Worm (Caenorhabditis elegans) whole organism, young adult: ENCODE measurements around the gene npax-1.
A peak's percentile ranks its signal among the peaks of the same experiment; 100 is the strongest.

Experiments used
- B0035.1 ChIP-seq: sonication (generic microtip); optimal IDR thresholded peaks from 2 replicates; lab custom pipeline; 2016; ENCODE audit warnings: missing genetic modification characterization, mild to moderate bottlenecking, missing compliant biosample characterization, missing genotype, missing genetic modification reagents
- C17E4.6 ChIP-seq: fragments of 200-800 bp; sonication (Bioruptor generic); IDR thresholded peaks from 2 replicates; pipeline ENCODE4 v1.3.6; 2022; ENCODE audit warnings: missing genetic modification reagents, missing genetic modification characterization, missing compliant biosample characterization
- F23B12.7 ChIP-seq: sonication (generic microtip); optimal IDR thresholded peaks from 2 replicates; lab custom pipeline; 2017; ENCODE audit warnings: missing genetic modification characterization, mild to moderate bottlenecking, missing compliant biosample characterization, antibody characterized with exemption, moderate library complexity; ENCODE audit not compliant: insufficient read depth
- F39B2.1 ChIP-seq: fragments of 200-800 bp; sonication (Bioruptor generic); IDR thresholded peaks from 2 replicates; pipeline ENCODE4 v1.3.6; 2022; ENCODE audit warnings: missing genetic modification reagents, missing genetic modification characterization, missing compliant biosample characterization
- F55B11.4 ChIP-seq: sonication (generic microtip); optimal IDR thresholded peaks from 2 replicates; lab custom pipeline; 2016; ENCODE audit warnings: missing compliant biosample characterization, missing genetic modification characterization, borderline replicate concordance; ENCODE audit not compliant: insufficient read depth
- F57C9.4 ChIP-seq: sonication (generic microtip); optimal IDR thresholded peaks from 2 replicates; lab custom pipeline; 2017; ENCODE audit warnings: mild to moderate bottlenecking, missing genetic modification characterization, missing compliant biosample characterization
- K12H6.12 ChIP-seq: fragments of 200-800 bp; sonication (Bioruptor generic); optimal IDR thresholded peaks from 2 replicates; lab custom pipeline; 2018; ENCODE audit warnings: mild to moderate bottlenecking, missing genetic modification characterization, missing compliant biosample characterization
- T07F8.4 ChIP-seq: sonication (generic microtip); optimal IDR thresholded peaks from 2 replicates; lab custom pipeline; 2016; ENCODE audit warnings: mild to moderate bottlenecking, missing genetic modification characterization, moderate library complexity, missing compliant biosample characterization
- Y53G8AR.9 ChIP-seq: fragments of 200-800 bp; sonication (Bioruptor generic); conservative IDR thresholded peaks from 2 replicates; pipeline ENCODE4 v1.3.6; 2022; ENCODE audit warnings: missing genetic modification reagents, missing genetic modification characterization, missing compliant biosample characterization
- akir-1 ChIP-seq: fragments of 200-800 bp; sonication (Bioruptor generic); optimal IDR thresholded peaks from 2 replicates; lab custom pipeline; 2018; ENCODE audit warnings: mild to moderate bottlenecking, missing genetic modification characterization, moderate library complexity, missing compliant biosample characterization
- ama-1 ChIP-seq, 3 experiments: fragments of 150-350 bp in 1 of 3; sonication (generic microtip) in 2 of 3; optimal IDR thresholded peaks; 2 replicates each; lab custom pipeline; 2014 to 2018; ENCODE audit warnings: missing biosample characterization in 2 of 3, missing genetic modification characterization in 2 of 3, missing genetic modification reagents in 2 of 3
- aptf-2 ChIP-seq: fragments of 200-800 bp; sonication (Bioruptor generic); conservative IDR thresholded peaks from 2 replicates; pipeline ENCODE4 v1.3.6; 2022; ENCODE audit warnings: missing genetic modification reagents, missing genetic modification characterization, missing compliant biosample characterization
- cebp-1 ChIP-seq, 2 experiments: fragments of 200-800 bp in 1 of 2; sonication (Bioruptor generic) in 1 of 2; sonication (generic microtip) in 1 of 2; IDR thresholded peaks in 1 of 2; optimal IDR thresholded peaks in 1 of 2; 2 replicates each; pipeline versions ENCODE4 v1.3.6 to Lab custom; 2017 to 2022; ENCODE audit warnings: missing compliant biosample characterization in 2 of 2, missing genetic modification characterization in 2 of 2, mild to moderate bottlenecking in 1 of 2, missing genetic modification reagents in 1 of 2, moderate library complexity in 1 of 2
- ceh-40 ChIP-seq: fragments of 200-800 bp; sonication (Bioruptor generic); IDR thresholded peaks from 2 replicates; pipeline ENCODE4 v1.3.6; 2022; ENCODE audit warnings: missing genetic modification characterization, missing compliant biosample characterization
- chd-7 ChIP-seq: sonication (generic microtip); optimal IDR thresholded peaks from 2 replicates; lab custom pipeline; 2016; ENCODE audit warnings: mild to moderate bottlenecking, missing genetic modification characterization, moderate library complexity, missing compliant biosample characterization
- dpff-1 ChIP-seq: sonication (generic microtip); optimal IDR thresholded peaks from 2 replicates; lab custom pipeline; 2017; ENCODE audit warnings: mild to moderate bottlenecking, missing genetic modification characterization, missing compliant biosample characterization
- egl-44 ChIP-seq: fragments of 200-800 bp; sonication (Bioruptor generic); IDR thresholded peaks from 2 replicates; pipeline ENCODE4 v1.3.6; 2022; ENCODE audit warnings: missing genetic modification reagents, missing genetic modification characterization, missing compliant biosample characterization
- hlh-12 ChIP-seq: sonication (generic microtip); optimal IDR thresholded peaks from 2 replicates; lab custom pipeline; 2016; ENCODE audit warnings: missing genetic modification characterization, missing compliant biosample characterization
- hsf-1 ChIP-seq: fragments of 200-800 bp; sonication (Bioruptor generic); IDR thresholded peaks from 2 replicates; pipeline ENCODE4 v1.3.6; 2022; ENCODE audit warnings: missing genetic modification reagents, missing genetic modification characterization, missing compliant biosample characterization
- lag-1 ChIP-seq: fragments of 200-800 bp; sonication (Bioruptor generic); IDR thresholded peaks from 2 replicates; pipeline ENCODE4 v1.3.6; 2022; ENCODE audit warnings: missing genetic modification reagents, missing genetic modification characterization, missing compliant biosample characterization
- let-607 ChIP-seq, 2 experiments: fragments of 200-800 bp in 1 of 2; sonication (Bioruptor generic) in 1 of 2; sonication (generic microtip) in 1 of 2; optimal IDR thresholded peaks; 2 replicates each; lab custom pipeline; 2016 to 2018; ENCODE audit warnings: mild to moderate bottlenecking in 2 of 2, missing compliant biosample characterization in 2 of 2, missing genetic modification characterization in 2 of 2, moderate library complexity in 2 of 2, missing genotype in 1 of 2
- lin-35 ChIP-seq, 3 experiments: fragments of 150-350 bp in 2 of 3; sonication (generic microtip) in 1 of 3; optimal IDR thresholded peaks; 2 replicates each; lab custom pipeline; 2014 to 2018; ENCODE audit warnings: missing biosample characterization in 3 of 3, missing genetic modification characterization in 3 of 3, missing genetic modification reagents in 3 of 3
- lin-40 ChIP-seq: sonication (generic microtip); optimal IDR thresholded peaks from 2 replicates; lab custom pipeline; 2016; ENCODE audit warnings: missing genetic modification characterization, mild to moderate bottlenecking, missing compliant biosample characterization, missing genotype, missing genetic modification reagents
- madf-3 ChIP-seq: fragments of 200-800 bp; sonication (Bioruptor generic); IDR thresholded peaks from 2 replicates; pipeline ENCODE4 v1.3.6; 2022; ENCODE audit warnings: missing genetic modification reagents, missing genetic modification characterization, missing compliant biosample characterization
- mcd-1 ChIP-seq: fragments of 200-800 bp; sonication (Bioruptor generic); IDR thresholded peaks from 2 replicates; pipeline ENCODE4 v1.3.6; 2022; ENCODE audit warnings: missing genetic modification reagents, missing genetic modification characterization, missing compliant biosample characterization
- mel-28 ChIP-seq: sonication (generic microtip); optimal IDR thresholded peaks from 2 replicates; lab custom pipeline; 2016; ENCODE audit warnings: borderline replicate concordance, mild to moderate bottlenecking, missing genetic modification characterization, missing compliant biosample characterization
- nhr-120 ChIP-seq: fragments of 200-800 bp; sonication (Bioruptor generic); IDR thresholded peaks from 2 replicates; pipeline ENCODE4 v1.3.6; 2022; ENCODE audit warnings: missing genetic modification characterization, missing compliant biosample characterization
- nhr-27 ChIP-seq: fragments of 200-800 bp; sonication (Bioruptor generic); optimal IDR thresholded peaks from 2 replicates; lab custom pipeline; 2018; ENCODE audit warnings: mild to moderate bottlenecking, missing genetic modification characterization, moderate library complexity, missing compliant biosample characterization
- nhr-80 ChIP-seq: sonication (generic microtip); optimal IDR thresholded peaks from 2 replicates; lab custom pipeline; 2016; ENCODE audit warnings: missing genetic modification characterization, missing compliant biosample characterization
- pbrm-1 ChIP-seq: fragments of 200-800 bp; sonication (Bioruptor generic); IDR thresholded peaks from 2 replicates; pipeline ENCODE4 v1.3.6; 2022; ENCODE audit warnings: missing genetic modification reagents, missing genetic modification characterization, missing compliant biosample characterization
- rcor-1 ChIP-seq: fragments of 200-800 bp; sonication (Bioruptor generic); IDR thresholded peaks from 2 replicates; pipeline ENCODE4 v1.3.6; 2022; ENCODE audit warnings: missing genetic modification reagents, missing genetic modification characterization, missing compliant biosample characterization
- rpc-1 ChIP-seq, 2 experiments: fragments of 150-350 bp in 1 of 2; sonication (generic microtip) in 1 of 2; optimal IDR thresholded peaks; 2 replicates each; lab custom pipeline; 2014 to 2018; ENCODE audit warnings: missing biosample characterization in 1 of 2, missing genetic modification characterization in 1 of 2, missing genetic modification reagents in 1 of 2, missing genotype in 1 of 2
- snpc-1.1 ChIP-seq: sonication (generic microtip); optimal IDR thresholded peaks from 2 replicates; lab custom pipeline; 2017; ENCODE audit warnings: missing genetic modification characterization, mild to moderate bottlenecking, missing compliant biosample characterization, antibody characterized with exemption, moderate library complexity, missing genotype, missing genetic modification reagents; ENCODE audit not compliant: insufficient read depth
- tbx-9 ChIP-seq: sonication (generic microtip); optimal IDR thresholded peaks from 2 replicates; lab custom pipeline; 2016; ENCODE audit warnings: borderline replicate concordance, missing genetic modification characterization, inconsistent platforms, missing compliant biosample characterization
- tlf-1 ChIP-seq: fragments of 200-800 bp; sonication (Bioruptor generic); optimal IDR thresholded peaks from 2 replicates; lab custom pipeline; 2018; ENCODE audit warnings: mild to moderate bottlenecking, missing genetic modification characterization, missing compliant biosample characterization

Gene npax-1

ce11 chrII:7352507-7352906 is 21.4 kb upstream of the npax-1 start, which contains the start of gene hsp-4:
Gene hsp-4 (minus strand): TSS chrII:7352645.
- no peak for TF ChIP-seq ceh-40 (GFP tag; lab: Robert Waterston, UW)
- no peak for TF ChIP-seq nhr-120 (GFP tag; lab: Robert Waterston, UW)
- no peak for TF ChIP-seq tlf-1 (GFP tag; lab: Kevin White, UChicago)
- no peak for TF ChIP-seq F39B2.1 (GFP tag; lab: Robert Waterston, UW)
- TF ChIP-seq hsf-1 (GFP tag; lab: Robert Waterston, UW): peak; percentile 54; the same call in 1 of the 2 replicates
- TF ChIP-seq mcd-1 (GFP tag; lab: Robert Waterston, UW): no peak
- no peak for TF ChIP-seq nhr-80 (tag; lab: Kevin White, UChicago)
- TF ChIP-seq let-607 (tag; optimal IDR thresholded peaks at IDR 0.05; lab: Kevin White, UChicago): peak in 1 of 2 experiments; percentile 70
- no peak for TF ChIP-seq F55B11.4 (tag; lab: Kevin White, UChicago)
- TF ChIP-seq C17E4.6: no peak
- TF ChIP-seq T07F8.4 (tag; lab: Kevin White, UChicago): no peak
- 0 out of 2 replicates have a peak, but pooled peaks have one; percentile 9 for TF ChIP-seq aptf-2 (GFP tag; lab: Robert Waterston, UW)

- TF ChIP-seq K12H6.12 (tag; lab: Kevin White, UChicago): no peak
- no peak for TF ChIP-seq F23B12.7 (tag; lab: Kevin White, UChicago)
- no peak for TF ChIP-seq lin-40 (tag; lab: Kevin White, UChicago)
- no peak for TF ChIP-seq pbrm-1
- TF ChIP-seq rcor-1 (GFP tag; lab: Robert Waterston, UW): no peak
- no peak for TF ChIP-seq rpc-1 (optimal IDR thresholded peaks at IDR 0.05; lab: Kevin White, UChicago)
- TF ChIP-seq rpc-1 (tag; optimal IDR thresholded peaks at IDR 0.05; lab: Kevin White, UChicago): no peak
- no peak for TF ChIP-seq lin-35 (GFP tag; optimal IDR thresholded peaks at IDR 0.05; lab: Kevin White, UChicago)
- TF ChIP-seq madf-3 (GFP tag; lab: Robert Waterston, UW): no peak
- no peak for TF ChIP-seq dpff-1 (tag; lab: Kevin White, UChicago)
- no peak for TF ChIP-seq snpc-1.1
- TF ChIP-seq mcd-1 (GFP tag; lab: Robert Waterston, UW): no peak
- TF ChIP-seq nhr-27 (tag; lab: Kevin White, UChicago): no peak
Observed at ce11 chrII:7348063-7348462, 16.9 kb upstream of the npax-1 start.

ce11 chrII:7345858-7346257 is 14.7 kb upstream of the npax-1 start:
- TF ChIP-seq lag-1 (GFP tag; lab: Robert Waterston, UW) (no peak), F57C9.4 (tag; lab: Kevin White, UChicago) (no peak), snpc-1.1 (no peak), akir-1 (GFP tag; lab: Kevin White, UChicago) (no peak), egl-44 (GFP tag; lab: Robert Waterston, UW) (no peak), hlh-12 (tag; lab: Kevin White, UChicago) (no peak), mel-28 (tag; lab: Kevin White, UChicago) (no peak), tbx-9 (no peak), rcor-1 (GFP tag; lab: Robert Waterston, UW) (no peak), Y53G8AR.9 (GFP tag; lab: Robert Waterston, UW) (no peak), B0035.1 (tag; lab: Kevin White, UChicago) (no peak)

ce11 chrII:7343668-7344067 is 12.5 kb upstream of the npax-1 start:
- TF ChIP-seq chd-7 (tag; lab: Kevin White, UChicago) (peak; percentile 13), ama-1 (optimal IDR thresholded peaks at IDR 0.05; lab: Kevin White, UChicago) (peak; percentile 24), ama-1 (GFP tag; optimal IDR thresholded peaks at IDR 0.05; lab: Kevin White, UChicago) (no peak), cebp-1 (GFP tag; IDR thresholded peaks at IDR 0.05; lab: Robert Waterston, UW) (no peak), cebp-1 (tag; optimal IDR thresholded peaks at IDR 0.05; lab: Kevin White, UChicago) (peak; percentile 1), F55B11.4 (tag; lab: Kevin White, UChicago) (no peak)
